Fruit fly (Drosophila melanogaster) whole organism, embryonic: ENCODE measurements around the gene CG9855.

Source experiments
- CG11504 ChIP-seq: fragments of 200-800 bp; sonication (Bioruptor generic); optimal IDR thresholded peaks from 3 replicates; lab custom pipeline; 2019; ENCODE audit warnings: missing biosample characterization, mild to moderate bottlenecking, missing genetic modification characterization, moderate library complexity
- CG12071 ChIP-seq: fragments of 200-800 bp; sonication (Bioruptor generic); optimal IDR thresholded peaks from 3 replicates; lab custom pipeline; 2018; ENCODE audit warnings: missing biosample characterization, mild to moderate bottlenecking, missing genetic modification characterization
- CG12769 ChIP-seq: fragments of 200-800 bp; sonication (Bioruptor generic); optimal IDR thresholded peaks from 2 replicates; lab custom pipeline; 2019; ENCODE audit warnings: missing biosample characterization, mild to moderate bottlenecking, missing genetic modification characterization, moderate library complexity
- CG13624 ChIP-seq: fragments of 200-800 bp; sonication (Bioruptor generic); optimal IDR thresholded peaks from 2 replicates; lab custom pipeline; 2016; ENCODE audit warnings: missing biosample characterization, missing genetic modification characterization
- CG13775 ChIP-seq: fragments of 200-800 bp; sonication (Bioruptor generic); optimal IDR thresholded peaks from 3 replicates; lab custom pipeline; 2017; ENCODE audit warnings: missing biosample characterization, mild to moderate bottlenecking, missing genetic modification characterization
- CG13894 ChIP-seq: fragments of 200-800 bp; sonication (Bioruptor generic); optimal IDR thresholded peaks from 3 replicates; lab custom pipeline; 2018; ENCODE audit warnings: missing biosample characterization, mild to moderate bottlenecking, missing genetic modification characterization, moderate library complexity
- CG14710 ChIP-seq: fragments of 200-800 bp; sonication (Bioruptor generic); optimal IDR thresholded peaks from 3 replicates; lab custom pipeline; 2019; ENCODE audit warnings: missing biosample characterization, mild to moderate bottlenecking, missing genetic modification characterization, moderate library complexity
- CG15514 ChIP-seq: fragments of 200-800 bp; sonication (Bioruptor generic); optimal IDR thresholded peaks from 3 replicates; lab custom pipeline; 2017; ENCODE audit warnings: missing biosample characterization, missing genetic modification characterization, mild to moderate bottlenecking, moderate library complexity, missing genetic modification reagents
- CG17612 ChIP-seq: fragments of 200-800 bp; sonication (Bioruptor generic); IDR thresholded peaks from 2 replicates; pipeline ENCODE4 v1.3.6; 2022; ENCODE audit warnings: missing biosample characterization, missing genetic modification characterization
- CG17802 ChIP-seq: fragments of 200-800 bp; sonication (Bioruptor generic); optimal IDR thresholded peaks from 2 replicates; lab custom pipeline; 2018; ENCODE audit warnings: missing biosample characterization, mild to moderate bottlenecking, missing genetic modification characterization, moderate library complexity
- CG17829 ChIP-seq: fragments of 200-800 bp; optimal IDR thresholded peaks from 2 replicates; lab custom pipeline; 2019; ENCODE audit warnings: missing biosample characterization, mild to moderate bottlenecking, missing genetic modification characterization, moderate library complexity
- CG1832 ChIP-seq: fragments of 200-800 bp; sonication (Bioruptor generic); optimal IDR thresholded peaks from 2 replicates; lab custom pipeline; 2017; ENCODE audit warnings: missing biosample characterization, mild to moderate bottlenecking, missing genetic modification characterization, inconsistent platforms
- CG18476 ChIP-seq: fragments of 200-800 bp; sonication (Bioruptor generic); optimal IDR thresholded peaks from 2 replicates; lab custom pipeline; 2016; ENCODE audit warnings: missing biosample characterization, mild to moderate bottlenecking, missing genetic modification characterization
- CG2120 ChIP-seq: fragments of 200-800 bp; sonication (Bioruptor generic); optimal IDR thresholded peaks from 3 replicates; lab custom pipeline; 2016; ENCODE audit warnings: missing biosample characterization, missing genetic modification characterization
- CG3407 ChIP-seq: fragments of 200-800 bp; sonication (Bioruptor generic); optimal IDR thresholded peaks from 2 replicates; lab custom pipeline; 2018; ENCODE audit warnings: missing biosample characterization, mild to moderate bottlenecking, missing genetic modification characterization
- CG3995 ChIP-seq: fragments of 200-800 bp; sonication (Bioruptor generic); optimal IDR thresholded peaks from 3 replicates; lab custom pipeline; 2016; ENCODE audit warnings: missing biosample characterization, missing genetic modification characterization
- CG5245 ChIP-seq: fragments of 200-800 bp; sonication (Bioruptor generic); optimal IDR thresholded peaks from 3 replicates; lab custom pipeline; 2016; ENCODE audit warnings: missing biosample characterization, missing genetic modification characterization
- CG6791 ChIP-seq: fragments of 200-800 bp; sonication (Bioruptor generic); IDR thresholded peaks from 3 replicates; pipeline ENCODE4 v1.3.6; 2022; ENCODE audit warnings: missing biosample characterization, missing genetic modification characterization; ENCODE audit not compliant: partially characterized antibody
- D19A ChIP-seq: fragments of 200-800 bp; optimal IDR thresholded peaks from 3 replicates; lab custom pipeline; 2019; ENCODE audit warnings: missing biosample characterization, mild to moderate bottlenecking, missing genetic modification characterization, moderate library complexity
- Dll ChIP-seq: fragments of 200-800 bp; sonication (Bioruptor generic); IDR thresholded peaks from 4 replicates; pipeline ENCODE4 v1.3.6; 2022; ENCODE audit warnings: missing biosample characterization, missing genetic modification characterization; ENCODE audit not compliant: partially characterized antibody
- E2f1 ChIP-seq: fragments of 200-800 bp; sonication (Bioruptor generic); IDR thresholded peaks from 2 replicates; pipeline ENCODE4 v1.3.6; 2022; ENCODE audit warnings: missing biosample characterization, missing genetic modification characterization
- Med ChIP-seq: fragments of 200-800 bp; sonication (Bioruptor generic); peaks from one replicate; lab custom pipeline; 2016; ENCODE audit warnings: missing biosample characterization, missing genetic modification characterization, mild to moderate bottlenecking, inconsistent platforms, moderate library complexity
- NK7.1 ChIP-seq: fragments of 200-800 bp; sonication (Bioruptor generic); optimal IDR thresholded peaks from 3 replicates; lab custom pipeline; 2016; ENCODE audit warnings: missing biosample characterization, missing genetic modification characterization
- NfI ChIP-seq: fragments of 200-800 bp; sonication (Bioruptor generic); optimal IDR thresholded peaks from 3 replicates; lab custom pipeline; 2018; ENCODE audit warnings: missing biosample characterization, mild to moderate bottlenecking, missing genetic modification characterization, moderate library complexity
- Optix ChIP-seq: fragments of 200-800 bp; sonication (Bioruptor generic); IDR thresholded peaks from 3 replicates; pipeline ENCODE4 v1.3.6; 2022; ENCODE audit warnings: missing biosample characterization, missing genetic modification characterization
- Spps ChIP-seq: fragments of 200-800 bp; sonication (Bioruptor generic); optimal IDR thresholded peaks from 2 replicates; lab custom pipeline; 2018; ENCODE audit warnings: missing biosample characterization, mild to moderate bottlenecking, missing genetic modification characterization
- Stat92E ChIP-seq, 3 experiments: fragments of >200 bp in 2 of 3; fragments of 200-800 bp in 1 of 3; sonication (Bioruptor generic) in 1 of 3; optimal IDR thresholded peaks; 2 replicates each; lab custom pipeline; 2017 to 2019; ENCODE audit warnings: missing biosample characterization in 3 of 3, missing genetic modification characterization in 3 of 3, mild to moderate bottlenecking in 1 of 3, moderate library complexity in 1 of 3
- TFAM ChIP-seq: fragments of 200-800 bp; sonication (Bioruptor generic); optimal IDR thresholded peaks from 2 replicates; lab custom pipeline; 2017; ENCODE audit warnings: missing biosample characterization, missing genetic modification characterization, inconsistent platforms
- btn ChIP-seq: fragments of 200-800 bp; sonication (Bioruptor generic); optimal IDR thresholded peaks from 2 replicates; lab custom pipeline; 2016; ENCODE audit warnings: missing biosample characterization, missing genetic modification characterization
- dpn ChIP-seq, 2 experiments: fragments of 200-800 bp; sonication (Bioruptor generic); optimal IDR thresholded peaks; 3 replicates each; lab custom pipeline; 2016; ENCODE audit warnings: missing biosample characterization in 2 of 2, missing genetic modification characterization in 2 of 2
- en ChIP-seq: fragments of 200-800 bp; sonication (Bioruptor generic); optimal IDR thresholded peaks from 2 replicates; lab custom pipeline; 2016; ENCODE audit warnings: missing biosample characterization, missing genetic modification characterization
- fd102C ChIP-seq: fragments of 200-800 bp; sonication (Bioruptor generic); optimal IDR thresholded peaks from 2 replicates; lab custom pipeline; 2018; ENCODE audit warnings: missing biosample characterization, mild to moderate bottlenecking, missing genetic modification characterization, moderate library complexity
- fd3F ChIP-seq: fragments of 200-800 bp; sonication (Bioruptor generic); optimal IDR thresholded peaks from 2 replicates; lab custom pipeline; 2018; ENCODE audit warnings: missing biosample characterization, mild to moderate bottlenecking, missing genetic modification characterization, moderate library complexity
- kay ChIP-seq: fragments of 200-800 bp; sonication (Bioruptor generic); optimal IDR thresholded peaks from 2 replicates; lab custom pipeline; 2016; ENCODE audit warnings: missing biosample characterization, missing genetic modification characterization
- klu ChIP-seq: fragments of 200-800 bp; sonication (Bioruptor generic); IDR thresholded peaks from 2 replicates; pipeline ENCODE4 v1.3.6; 2022; ENCODE audit warnings: missing biosample characterization, missing genetic modification characterization
- kni ChIP-seq: fragments of 200-800 bp; sonication (Bioruptor generic); optimal IDR thresholded peaks from 3 replicates; lab custom pipeline; 2017; ENCODE audit warnings: mild to moderate bottlenecking, missing biosample characterization, missing genetic modification reagents, missing genetic modification characterization
- lmd ChIP-seq: fragments of 200-800 bp; sonication (Bioruptor generic); IDR thresholded peaks from 2 replicates; pipeline ENCODE4 v1.3.6; 2022; ENCODE audit warnings: missing biosample characterization, missing genetic modification characterization
- maf-S ChIP-seq: fragments of 200-800 bp; sonication (Bioruptor generic); optimal IDR thresholded peaks from 2 replicates; lab custom pipeline; 2016; ENCODE audit warnings: missing biosample characterization, missing genetic modification characterization
- nau ChIP-seq: fragments of 200-800 bp; sonication (Bioruptor generic); optimal IDR thresholded peaks from 3 replicates; lab custom pipeline; 2017; ENCODE audit warnings: missing biosample characterization, mild to moderate bottlenecking, missing genetic modification characterization, missing genetic modification reagents
- nom ChIP-seq: fragments of 200-800 bp; sonication (Bioruptor generic); optimal IDR thresholded peaks from 2 replicates; lab custom pipeline; 2017; ENCODE audit warnings: missing biosample characterization, missing genetic modification characterization, mild to moderate bottlenecking, moderate library complexity, missing genetic modification reagents
- peb ChIP-seq: fragments of 200-800 bp; sonication (Bioruptor generic); IDR thresholded peaks from 2 replicates; pipeline ENCODE4 v1.3.6; 2022; ENCODE audit warnings: missing biosample characterization, missing genetic modification characterization
- pfk ChIP-seq: fragments of 200-800 bp; sonication (Bioruptor generic); optimal IDR thresholded peaks from 2 replicates; lab custom pipeline; 2018; ENCODE audit warnings: missing biosample characterization, mild to moderate bottlenecking, missing genetic modification characterization, moderate library complexity
- phol ChIP-seq: fragments of 200-800 bp; sonication (Bioruptor generic); optimal IDR thresholded peaks from 3 replicates; lab custom pipeline; 2018; ENCODE audit warnings: missing biosample characterization, mild to moderate bottlenecking, missing genetic modification characterization, moderate library complexity
- psq ChIP-seq: fragments of 200-800 bp; sonication (Bioruptor generic); optimal IDR thresholded peaks from 2 replicates; lab custom pipeline; 2017; ENCODE audit warnings: missing biosample characterization, missing genetic modification characterization
- ro ChIP-seq: fragments of 200-800 bp; sonication (Bioruptor generic); IDR thresholded peaks from 2 replicates; pipeline ENCODE4 v1.3.6; 2022; ENCODE audit warnings: missing biosample characterization, missing genetic modification characterization
- sob ChIP-seq: fragments of 200-800 bp; sonication (Bioruptor generic); IDR thresholded peaks from 2 replicates; pipeline ENCODE4 v1.3.6; 2022; ENCODE audit warnings: missing biosample characterization, missing genetic modification characterization
- unc-4 ChIP-seq: fragments of 200-800 bp; sonication (Bioruptor generic); IDR thresholded peaks from 2 replicates; pipeline ENCODE4 v1.3.6; 2022; ENCODE audit warnings: missing biosample characterization, missing genetic modification characterization; ENCODE audit not compliant: partially characterized antibody

The CG9855 gene

dm6 chr3R:4378363-4379354 lies 19.0 kb downstream of the CG9855 start, which contains the start of gene Sfxn1-3 (continued):
- TF ChIP-seq CG3995 (GFP tag; lab: Kevin White, UChicago) (no peak), Stat92E (GFP tag; optimal IDR thresholded peaks at IDR 0.05; lab: Kevin White, UChicago) (peak in 1 of 3 experiments; percentile 61), CG11504 (tag; lab: Kevin White, UChicago) (no peak), CG12071 (GFP tag; lab: Kevin White, UChicago) (peak; percentile 57), psq (GFP tag; lab: Kevin White, UChicago) (no peak), D19A (tag; lab: Kevin White, UChicago) (peak; percentile 24), CG13894 (tag; lab: Kevin White, UChicago) (peak; percentile 72), nom (GFP tag; lab: Kevin White, UChicago) (peak; percentile 78), fd3F (no peak), kni (GFP tag; lab: Kevin White, UChicago) (peak; percentile 67), NK7.1 (GFP tag; lab: Kevin White, UChicago) (no peak), TFAM (GFP tag; lab: Kevin White, UChicago) (no peak), en (GFP tag; lab: Kevin White, UChicago) (no peak), pfk (GFP tag; lab: Kevin White, UChicago) (peak; percentile 72), phol (peak; percentile 20), CG6791 (GFP tag; lab: Robert Waterston, UW) (peak; percentile 62; the same call in 1 of the 3 replicates), CG3407 (no peak), CG17612 (GFP tag; lab: Robert Waterston, UW) (no peak), peb (GFP tag; lab: Robert Waterston, UW) (no peak), kay (peak; percentile 16), Optix (GFP tag; lab: Robert Waterston, UW) (peak; percentile 21; the same call in 1 of the 3 replicates), CG17802 (tag; lab: Kevin White, UChicago) (no peak), CG15514 (peak; percentile 51), CG13624 (GFP tag; lab: Kevin White, UChicago) (peak; percentile 46), maf-S (GFP tag; lab: Kevin White, UChicago) (peak; percentile 39), lmd (GFP tag; lab: Robert Waterston, UW) (peak; percentile 51; the same call in 1 of the 2 replicates), Med (GFP tag; lab: Kevin White, UChicago) (peak; percentile 94), Dll (no peak), CG2120 (GFP tag; lab: Kevin White, UChicago) (peak; percentile 64), btn (GFP tag; lab: Kevin White, UChicago) (no peak), sob (GFP tag; lab: Robert Waterston, UW) (peak; percentile 55), NfI (GFP tag; lab: Kevin White, UChicago) (peak; percentile 38), klu (GFP tag; lab: Robert Waterston, UW) (no peak), CG1832 (GFP tag; lab: Kevin White, UChicago) (no peak), CG17829 (tag; lab: Kevin White, UChicago) (peak; percentile 9), CG5245 (GFP tag; lab: Kevin White, UChicago) (peak; percentile 1), dpn (GFP tag; optimal IDR thresholded peaks at IDR 0.05; lab: Kevin White, UChicago) (peak; percentile 11 to 45), CG14710 (tag; lab: Kevin White, UChicago) (peak; percentile 2), E2f1 (GFP tag; lab: Robert Waterston, UW) (no peak; the same call in 1 of the 2 replicates), ro (GFP tag; lab: Robert Waterston, UW) (no peak), CG12769 (peak; percentile 97), CG18476 (no peak), Spps (no peak), CG13775 (GFP tag; lab: Kevin White, UChicago) (no peak), unc-4 (GFP tag; lab: Robert Waterston, UW) (no peak), nau (GFP tag; lab: Kevin White, UChicago) (peak; percentile 68), fd102C (no peak)
